Fruit fly (Drosophila melanogaster): ENCODE results near the gene MED28.

DNA sequence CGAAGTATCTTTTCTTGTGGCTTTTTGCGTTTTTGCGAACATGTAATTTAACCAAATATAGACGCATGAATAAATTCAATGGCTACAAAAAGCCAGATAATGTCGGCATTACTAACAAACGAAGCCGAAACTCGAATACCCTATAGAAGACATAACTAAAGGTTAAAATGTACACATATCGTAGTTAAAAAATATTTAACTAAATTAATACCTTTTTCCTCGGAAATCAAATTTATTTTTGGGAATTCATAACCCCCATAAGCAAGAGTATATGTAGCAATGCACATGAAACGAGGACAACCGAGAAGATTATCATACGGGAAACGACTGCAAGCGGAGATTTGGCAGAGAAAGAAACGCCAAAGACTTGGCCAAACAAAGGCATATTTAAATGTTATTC is 15.1 kb upstream of the MED28 start:
- TF ChIP-seq bab1 (GFP tag; optimal IDR thresholded peaks at IDR 0.05) (no peak), Mnt (GFP tag; optimal IDR thresholded peaks at IDR 0.05) (no peak), CG11617 (GFP tag; optimal IDR thresholded peaks at IDR 0.05) (no peak), Hr96 (GFP tag; optimal IDR thresholded peaks at IDR 0.05) (no peak), CG12768 (GFP tag; optimal IDR thresholded peaks at IDR 0.05) (no peak), CG7045 (GFP tag; optimal IDR thresholded peaks at IDR 0.05) (no peak), Clk (GFP tag; optimal IDR thresholded peaks at IDR 0.05) (no peak), CG5204 (GFP tag; optimal IDR thresholded peaks at IDR 0.05) (no peak), kay (GFP tag; ENCODE audit: borderline replicate concordance) (no peak), ovo (GFP tag; optimal IDR thresholded peaks at IDR 0.05) (no peak)
